Worm (Caenorhabditis elegans) whole organism, midembryonic: ENCODE measurements around the gene T23F2.5.

ENCODE experiments used
- T22C8.4 ChIP-seq: fragments of 200-800 bp; sonication (Bioruptor generic); IDR thresholded peaks from 2 replicates; pipeline ENCODE4 v1.3.6; 2022; ENCODE audit warnings: missing genetic modification characterization, missing compliant biosample characterization
- cog-1 ChIP-seq: sonication (generic microtip); optimal IDR thresholded peaks from 2 replicates; lab custom pipeline; 2016; ENCODE audit warnings: missing genetic modification characterization, missing compliant biosample characterization
- flt-1 ChIP-seq: fragments of 200-800 bp; sonication (Bioruptor generic); IDR thresholded peaks from 2 replicates; pipeline ENCODE4 v1.3.6; 2022; ENCODE audit warnings: missing genetic modification characterization, missing compliant biosample characterization
- klf-2 ChIP-seq: fragments of 200-800 bp; sonication (Bioruptor generic); conservative IDR thresholded peaks from 2 replicates; pipeline ENCODE4 v1.3.6; 2022; ENCODE audit warnings: missing genetic modification reagents, missing genetic modification characterization, missing compliant biosample characterization
- med-1 ChIP-seq: sonication (generic microtip); optimal IDR thresholded peaks from 2 replicates; lab custom pipeline; 2017; ENCODE audit warnings: missing genetic modification characterization, mild to moderate bottlenecking, missing compliant biosample characterization, antibody characterized with exemption, missing genetic modification reagents; ENCODE audit not compliant: insufficient read depth
- ref-1 ChIP-seq: fragments of 200-800 bp; sonication (Bioruptor generic); conservative IDR thresholded peaks from 2 replicates; pipeline ENCODE4 v1.3.6; 2022; ENCODE audit warnings: missing genetic modification reagents, missing genetic modification characterization, missing compliant biosample characterization
- tab-1 ChIP-seq: fragments of 200-800 bp; sonication (Bioruptor generic); IDR thresholded peaks from 2 replicates; pipeline ENCODE4 v1.3.6; 2022; ENCODE audit warnings: missing genetic modification characterization, missing compliant biosample characterization
- ztf-23 ChIP-seq: fragments of 200-800 bp; sonication (Bioruptor generic); IDR thresholded peaks from 2 replicates; pipeline ENCODE4 v1.3.6; 2022; ENCODE audit warnings: missing genetic modification reagents, missing genetic modification characterization, missing compliant biosample characterization
- ztf-29 ChIP-seq: fragments of 200-800 bp; sonication (Bioruptor generic); IDR thresholded peaks from 2 replicates; pipeline ENCODE4 v1.3.6; 2022; ENCODE audit warnings: missing genetic modification reagents, missing genetic modification characterization, missing compliant biosample characterization

The T23F2.5 gene

DNA sequence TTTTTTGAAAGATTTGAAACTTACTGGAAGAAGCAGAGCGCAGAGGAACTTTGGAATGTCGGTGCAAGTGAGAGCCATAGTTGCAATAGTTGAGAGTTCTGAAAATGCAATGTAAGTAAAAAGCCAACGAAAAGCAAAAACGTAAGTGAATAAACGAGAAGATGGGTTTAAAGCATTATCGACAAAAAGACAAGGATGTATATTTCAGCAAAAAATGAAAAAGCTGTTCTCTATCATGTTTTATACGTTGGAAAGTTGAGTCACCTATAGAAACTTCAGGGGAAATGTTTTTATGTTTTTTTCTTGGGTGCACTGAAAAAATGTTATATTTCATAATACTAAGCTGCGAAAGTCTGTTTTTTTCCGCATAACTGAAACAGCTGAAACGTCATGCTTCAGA, at the start of gene T23F2.5:
Gene T23F2.5, minus strand, starts transcription at position 101 of the 400 bp plus-strand sequence.
- no peak for TF ChIP-seq ztf-29 (GFP tag; lab: Robert Waterston, UW)
- no peak for TF ChIP-seq tab-1 (GFP tag; lab: Robert Waterston, UW)
- no peak for TF ChIP-seq flt-1
- no peak for TF ChIP-seq med-1 (GFP tag; lab: Kevin White, UChicago)
- no peak for TF ChIP-seq klf-2 (GFP tag; lab: Robert Waterston, UW)

DNA sequence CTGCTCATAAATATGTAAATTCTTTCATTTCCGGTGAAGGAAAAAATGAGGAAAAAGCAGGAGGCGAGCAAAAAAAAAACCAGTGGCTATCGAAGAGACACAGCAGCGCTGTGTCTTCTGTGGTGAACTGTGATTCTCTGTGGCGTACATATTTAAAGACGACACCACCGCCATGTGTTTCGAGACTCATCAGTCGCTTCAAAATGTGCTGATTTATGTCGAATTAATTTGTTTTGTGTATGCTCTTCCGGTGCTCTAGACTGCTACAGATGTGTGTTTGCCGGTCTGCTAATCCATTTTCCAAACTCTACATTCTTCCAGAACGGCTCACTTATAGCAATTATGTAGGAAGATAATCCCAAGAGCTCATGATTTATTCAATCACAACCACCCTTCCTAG, 48.5 kb upstream of the T23F2.5 start:
- TF ChIP-seq cog-1 (no peak), T22C8.4 (GFP tag; lab: Robert Waterston, UW) (no peak), tab-1 (GFP tag; lab: Robert Waterston, UW) (no peak), ztf-29 (GFP tag; lab: Robert Waterston, UW) (no peak), klf-2 (GFP tag; lab: Robert Waterston, UW) (no peak), flt-1 (no peak), ztf-23 (GFP tag; lab: Robert Waterston, UW) (no peak), ref-1 (no peak), med-1 (GFP tag; lab: Kevin White, UChicago) (no peak)

DNA sequence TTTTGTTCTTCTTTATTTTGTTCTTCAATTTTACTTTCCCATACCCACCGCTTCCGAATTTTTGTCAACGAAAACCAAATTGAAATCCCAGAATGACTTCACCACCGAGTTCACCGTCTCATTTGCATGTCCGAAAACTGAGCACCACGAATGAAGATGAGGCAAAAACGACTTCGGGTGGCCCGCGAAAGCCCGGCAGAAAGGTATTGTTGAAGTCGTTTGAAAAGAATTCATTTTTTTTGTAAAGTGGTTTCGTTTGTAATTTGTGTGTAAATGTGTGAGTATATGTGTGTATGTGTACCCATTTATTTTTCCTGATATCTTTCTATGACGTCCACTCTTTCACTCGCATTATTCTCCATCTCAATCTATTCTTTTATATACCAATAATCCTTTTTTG, 41.0 kb upstream of the T23F2.5 start, which contains the start of gene C38C5.1:
Gene C38C5.1, plus strand, starts transcription at position 90 of the 400 bp plus-strand sequence.
- TF ChIP-seq ref-1: no peak
- TF ChIP-seq ztf-23 (GFP tag; lab: Robert Waterston, UW): no peak
- no peak for TF ChIP-seq cog-1
- no peak for TF ChIP-seq med-1 (GFP tag; lab: Kevin White, UChicago)
- no peak for TF ChIP-seq ztf-29 (GFP tag; lab: Robert Waterston, UW)
- no peak for TF ChIP-seq tab-1 (GFP tag; lab: Robert Waterston, UW)
- TF ChIP-seq T22C8.4 (GFP tag; lab: Robert Waterston, UW): no peak
- no peak for TF ChIP-seq klf-2 (GFP tag; lab: Robert Waterston, UW)
- TF ChIP-seq flt-1: no peak

DNA sequence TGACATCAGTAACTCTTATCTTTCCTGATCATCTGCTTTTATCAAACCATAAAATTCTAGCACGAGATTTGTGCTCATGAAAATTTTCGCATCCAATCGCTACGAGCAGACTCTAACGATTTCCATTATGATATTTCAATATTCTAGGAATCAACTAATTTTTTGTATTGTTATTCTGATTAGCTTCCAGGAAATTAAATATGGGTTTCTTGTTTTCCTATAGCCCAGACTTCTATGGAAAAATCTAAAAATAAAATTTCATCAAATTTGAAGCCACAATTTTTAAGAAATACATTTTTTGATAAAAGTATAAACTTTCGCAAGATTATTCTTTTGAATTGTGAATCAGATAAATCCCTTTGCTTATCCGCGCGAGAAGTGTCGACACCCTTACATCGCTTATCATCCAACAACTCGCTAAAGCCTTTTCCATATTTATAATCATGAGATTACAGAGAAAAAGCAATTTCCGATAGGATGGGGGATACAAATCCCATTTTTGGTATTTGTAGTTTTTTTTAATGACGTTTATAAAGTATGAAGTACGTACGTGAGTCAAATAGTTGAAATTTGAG, 38.2 kb upstream of the T23F2.5 start:
- no peak for TF ChIP-seq cog-1
- TF ChIP-seq T22C8.4 (GFP tag; lab: Robert Waterston, UW): no peak
- TF ChIP-seq tab-1 (GFP tag; lab: Robert Waterston, UW): no peak
- TF ChIP-seq ref-1: no peak
- TF ChIP-seq med-1 (GFP tag; lab: Kevin White, UChicago): no peak
- TF ChIP-seq flt-1: no peak
- no peak for TF ChIP-seq klf-2 (GFP tag; lab: Robert Waterston, UW)
- TF ChIP-seq ztf-29 (GFP tag; lab: Robert Waterston, UW): no peak
- TF ChIP-seq ztf-23 (GFP tag; lab: Robert Waterston, UW): no peak

DNA sequence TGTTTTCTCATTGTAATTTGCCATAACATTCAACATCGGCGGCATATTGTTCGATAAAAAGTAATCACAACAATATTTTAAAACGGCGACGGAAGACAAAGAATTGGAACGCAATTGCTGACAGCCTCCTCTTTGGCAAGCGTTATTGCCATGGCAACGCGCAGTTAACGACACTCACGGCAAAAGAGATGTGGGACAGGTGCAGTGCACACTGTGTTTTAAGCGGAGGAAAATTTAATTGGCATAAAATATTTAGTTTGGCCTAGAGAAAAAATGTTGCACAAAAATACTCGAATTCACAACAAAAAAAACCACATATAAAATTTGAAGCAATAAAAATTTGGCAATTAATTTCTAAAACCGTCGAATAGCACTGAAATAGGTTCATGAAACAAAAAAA, 35.7 kb upstream of the T23F2.5 start, which contains the start of gene ifta-1:
Gene ifta-1, minus strand, starts transcription at position 101 of the 400 bp plus-strand sequence.
- TF ChIP-seq ztf-29 (GFP tag; lab: Robert Waterston, UW): no peak
- TF ChIP-seq ztf-23 (GFP tag; lab: Robert Waterston, UW): no peak
- no peak for TF ChIP-seq cog-1
- TF ChIP-seq T22C8.4 (GFP tag; lab: Robert Waterston, UW): no peak
- no peak for TF ChIP-seq ref-1
- no peak for TF ChIP-seq flt-1
- no peak for TF ChIP-seq klf-2 (GFP tag; lab: Robert Waterston, UW)
- no peak for TF ChIP-seq tab-1 (GFP tag; lab: Robert Waterston, UW)
- TF ChIP-seq med-1 (GFP tag; lab: Kevin White, UChicago): no peak

DNA sequence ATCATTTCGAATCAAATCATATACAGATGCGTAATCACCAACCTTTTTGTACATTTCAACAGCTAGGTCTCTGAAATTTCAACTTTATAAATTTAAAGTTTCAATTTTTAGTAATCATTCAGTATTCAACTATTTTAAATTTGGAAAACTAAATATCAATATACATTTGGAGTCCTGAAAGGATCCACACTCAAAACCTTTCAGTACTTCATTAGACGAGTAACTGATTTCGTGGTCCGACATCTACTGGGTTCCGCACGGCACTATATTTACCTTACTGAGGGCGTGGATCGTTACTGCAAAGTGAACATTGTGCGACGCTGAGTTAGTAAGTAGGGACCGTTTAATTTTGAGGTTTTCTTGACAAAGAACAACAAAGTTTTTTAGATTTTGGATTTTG, 30.9 kb upstream of the T23F2.5 start:
- no peak for TF ChIP-seq ztf-23 (GFP tag; lab: Robert Waterston, UW)
- TF ChIP-seq T22C8.4 (GFP tag; lab: Robert Waterston, UW): no peak
- no peak for TF ChIP-seq cog-1
- TF ChIP-seq klf-2 (GFP tag; lab: Robert Waterston, UW): no peak
- no peak for TF ChIP-seq flt-1
- no peak for TF ChIP-seq med-1 (GFP tag; lab: Kevin White, UChicago)
- TF ChIP-seq tab-1 (GFP tag; lab: Robert Waterston, UW): no peak
- TF ChIP-seq ztf-29 (GFP tag; lab: Robert Waterston, UW): no peak
- no peak for TF ChIP-seq ref-1

DNA sequence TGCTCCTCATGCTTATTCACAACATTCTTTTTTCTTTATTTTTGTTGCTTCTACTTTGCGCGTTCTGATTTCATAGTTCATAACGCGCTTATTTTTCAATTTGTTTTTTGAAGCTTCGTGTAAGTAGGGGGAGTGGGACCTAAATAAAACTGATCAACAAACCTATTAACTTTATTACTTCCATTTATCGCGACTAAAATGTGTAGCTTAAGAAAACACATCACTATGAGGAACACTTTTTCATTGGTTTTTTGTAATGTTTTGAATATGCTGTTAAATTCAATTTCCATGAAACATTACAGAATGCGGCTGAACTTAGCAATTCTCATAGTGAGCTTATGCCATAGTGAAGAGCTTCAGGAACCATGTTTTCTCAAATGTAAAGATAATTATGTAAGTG, 26.7 kb upstream of the T23F2.5 start, which contains the start of gene C54G7.1:
Gene C54G7.1, plus strand, starts transcription at position 301 of the 400 bp plus-strand sequence.
- TF ChIP-seq T22C8.4 (GFP tag; lab: Robert Waterston, UW) (no peak), tab-1 (GFP tag; lab: Robert Waterston, UW) (no peak), med-1 (GFP tag; lab: Kevin White, UChicago) (no peak), klf-2 (GFP tag; lab: Robert Waterston, UW) (no peak), ztf-29 (GFP tag; lab: Robert Waterston, UW) (no peak), flt-1 (no peak)

DNA sequence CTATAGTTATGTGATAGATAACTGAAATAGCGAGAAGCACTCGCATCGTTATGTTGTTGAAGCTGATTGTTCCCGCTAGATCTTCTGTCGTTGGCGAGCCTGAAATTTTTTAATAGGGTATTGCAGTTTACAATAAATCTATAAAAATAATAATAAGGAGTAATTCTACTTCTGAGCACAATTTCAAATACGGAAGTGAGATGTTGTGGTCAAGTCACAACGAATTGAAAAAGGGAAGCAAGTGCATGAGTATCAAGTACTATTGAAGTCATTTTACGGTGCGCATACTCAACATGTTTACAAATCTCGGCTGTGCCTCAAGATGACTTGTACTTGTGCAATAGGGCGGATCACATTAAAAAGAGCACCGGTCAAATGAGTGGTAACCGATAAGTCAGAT, 21.5 kb upstream of the T23F2.5 start, which contains the start of gene lgx-1:
Gene lgx-1, minus strand, starts transcription at position 101 of the 400 bp plus-strand sequence.
- TF ChIP-seq ztf-23 (GFP tag; lab: Robert Waterston, UW) (no peak), ztf-29 (GFP tag; lab: Robert Waterston, UW) (no peak), med-1 (GFP tag; lab: Kevin White, UChicago) (no peak), klf-2 (GFP tag; lab: Robert Waterston, UW) (no peak), T22C8.4 (GFP tag; lab: Robert Waterston, UW) (no peak), tab-1 (GFP tag; lab: Robert Waterston, UW) (no peak), ref-1 (no peak), flt-1 (no peak), cog-1 (no peak)

DNA sequence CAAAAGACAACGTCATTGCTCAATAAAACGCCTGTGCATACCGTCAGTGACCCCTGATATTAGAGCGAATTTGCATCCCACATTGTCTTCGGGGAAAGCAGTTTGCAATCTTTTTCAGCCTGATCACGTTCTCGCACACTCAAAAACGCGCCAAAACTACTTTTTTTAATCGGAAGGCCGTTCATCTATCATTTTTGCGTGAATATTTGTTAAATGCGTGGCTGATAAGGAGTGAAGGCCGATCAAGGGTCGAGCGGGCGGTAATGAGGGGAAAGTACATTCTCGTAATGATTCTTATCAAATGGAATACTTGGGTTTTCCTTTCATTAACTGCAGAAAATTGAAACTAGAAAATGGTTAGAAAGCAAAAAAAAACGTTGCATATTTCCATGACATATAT, 7.3 kb upstream of the T23F2.5 start:
- TF ChIP-seq T22C8.4 (GFP tag; lab: Robert Waterston, UW): no peak
- no peak for TF ChIP-seq ztf-29 (GFP tag; lab: Robert Waterston, UW)
- TF ChIP-seq flt-1: no peak
- TF ChIP-seq med-1 (GFP tag; lab: Kevin White, UChicago): no peak
- no peak for TF ChIP-seq klf-2 (GFP tag; lab: Robert Waterston, UW)
